Worm (Caenorhabditis elegans): Measurements from ENCODE around the gene suca-1.

ce11 chrX:10909661-10910060 lies 9.7 kb upstream of the suca-1 start:
- TF ChIP-seq cog-1 (tag; optimal IDR thresholded peaks at IDR 0.05) (no peak), flt-1 (GFP tag; IDR thresholded peaks at IDR 0.05) (no peak), ztf-29 (GFP tag; IDR thresholded peaks at IDR 0.05) (no peak), ztf-23 (GFP tag; IDR thresholded peaks at IDR 0.05) (no peak), med-1 (GFP tag; optimal IDR thresholded peaks at IDR 0.05; ENCODE audit: insufficient read depth) (no peak), ref-1 (GFP tag; conservative IDR thresholded peaks at IDR 0.05) (no peak)
